Worm (Caenorhabditis elegans) whole organism, L1 larva: ENCODE data around the gene C16C8.7.

Source experiments
- ama-1 ChIP-seq: fragments of 150-350 bp; optimal IDR thresholded peaks from 2 replicates; lab custom pipeline; 2014
- blmp-1 ChIP-seq: fragments of 150-350 bp; optimal IDR thresholded peaks from 2 replicates; lab custom pipeline; 2014; ENCODE audit warnings: missing biosample characterization, missing genetic modification characterization
- egl-27 ChIP-seq, 2 experiments: fragments of 150-350 bp in 1 of 2; sonication (generic microtip); optimal IDR thresholded peaks; 3 replicates each; lab custom pipeline; 2017 to 2018; ENCODE audit warnings: missing biosample characterization in 2 of 2, missing genetic modification characterization in 2 of 2, missing genetic modification reagents in 2 of 2
- fkh-10 ChIP-seq: sonication (generic microtip); optimal IDR thresholded peaks from 2 replicates; lab custom pipeline; 2017; ENCODE audit warnings: missing biosample characterization, missing genetic modification reagents, missing genetic modification characterization
- fos-1 ChIP-seq: fragments of 150-350 bp; optimal IDR thresholded peaks from 2 replicates; lab custom pipeline; 2014; ENCODE audit warnings: missing biosample characterization, missing genetic modification characterization

DNA sequence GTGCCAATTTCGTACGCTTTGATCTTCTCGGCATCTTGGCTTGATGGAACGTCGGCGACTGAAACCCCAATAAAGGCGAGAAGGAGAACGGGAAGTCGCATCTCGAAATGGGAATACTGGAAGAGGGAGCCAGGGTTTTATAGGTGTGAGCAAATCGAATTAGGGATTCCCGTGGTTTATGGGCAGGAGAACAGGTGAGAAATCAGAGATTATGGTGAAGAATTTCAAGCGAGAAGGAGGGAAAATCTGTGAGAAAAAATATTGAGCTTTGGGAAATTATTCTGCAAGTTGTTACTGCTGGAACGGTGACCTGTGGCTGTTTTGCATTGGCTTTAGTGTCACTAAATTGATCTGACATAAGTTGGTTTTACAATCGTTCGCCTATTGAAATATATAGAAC is 11.7 kb upstream of the C16C8.7 start, which contains the start of gene Y49F6B.13:
- TF ChIP-seq fkh-10 (GFP tag; lab: Kevin White, UChicago) (no peak), blmp-1 (tag; lab: Kevin White, UChicago) (no peak), ama-1 (lab: Kevin White, UChicago) (no peak), egl-27 (tag; optimal IDR thresholded peaks at IDR 0.05; lab: Kevin White, UChicago) (no peak), fos-1 (no peak)
